Fruit fly (Drosophila melanogaster): ENCODE results near the gene CG3857.

Gene CG3857

dm6 chrX:1970575-1971325 is 30.9 kb upstream of the CG3857 start (continued):
- TF ChIP-seq bowl (GFP tag; IDR thresholded peaks at IDR 0.05) (no peak), Deaf1 (tag; optimal IDR thresholded peaks at IDR 0.05) (no peak), CG17186 (GFP tag; optimal IDR thresholded peaks at IDR 0.05) (no peak), CG6272 (GFP tag; IDR thresholded peaks at IDR 0.05) (no peak), crc (GFP tag; optimal IDR thresholded peaks at IDR 0.05) (no peak), nmo (GFP tag; optimal IDR thresholded peaks at IDR 0.05) (no peak), sens (GFP tag) (peak; percentile 68), ci (GFP tag; IDR thresholded peaks at IDR 0.05) (no peak), CG33213 (GFP tag; optimal IDR thresholded peaks at IDR 0.05) (no peak), CG14050 (GFP tag; IDR thresholded peaks at IDR 0.05) (no peak), NfI (GFP tag; optimal IDR thresholded peaks at IDR 0.05) (no peak), Blimp-1 (GFP tag; optimal IDR thresholded peaks at IDR 0.05) (peak; percentile 75), gcm (GFP tag; optimal IDR thresholded peaks at IDR 0.05) (no peak), nom (GFP tag; optimal IDR thresholded peaks at IDR 0.05) (no peak), CG9797 (GFP tag; optimal IDR thresholded peaks at IDR 0.05) (no peak), CG1832 (GFP tag; optimal IDR thresholded peaks at IDR 0.05) (peak; percentile 63), Sin3A (optimal IDR thresholded peaks at IDR 0.05) (no peak), shn (GFP tag; optimal IDR thresholded peaks at IDR 0.05) (no peak), cg (GFP tag; optimal IDR thresholded peaks at IDR 0.05) (peak; percentile 45), Dp (GFP tag; optimal IDR thresholded peaks at IDR 0.05) (no peak), dati (GFP tag; IDR thresholded peaks at IDR 0.05) (no peak), CG4617 (GFP tag; optimal IDR thresholded peaks at IDR 0.05; ENCODE audit: borderline replicate concordance) (no peak), CrebB (tag; optimal IDR thresholded peaks at IDR 0.05) (no peak), wdn (GFP tag; IDR thresholded peaks at IDR 0.05) (no peak), ATbp (GFP tag; optimal IDR thresholded peaks at IDR 0.05) (no peak), sisA (GFP tag; IDR thresholded peaks at IDR 0.05) (no peak), al (GFP tag; IDR thresholded peaks at IDR 0.05) (no peak), CG10267 (tag; optimal IDR thresholded peaks at IDR 0.05) (no peak), fu2 (GFP tag; optimal IDR thresholded peaks at IDR 0.05) (no peak), CG15269 (tag; optimal IDR thresholded peaks at IDR 0.05) (no peak), sd (tag; optimal IDR thresholded peaks at IDR 0.05) (peak; percentile 78), B-H2 (GFP tag; optimal IDR thresholded peaks at IDR 0.05) (no peak), CG11504 (tag; optimal IDR thresholded peaks at IDR 0.05) (no peak), CG13123 (GFP tag; optimal IDR thresholded peaks at IDR 0.05) (no peak), Pdp1 (GFP tag; optimal IDR thresholded peaks at IDR 0.05) (no peak), klu (GFP tag; IDR thresholded peaks at IDR 0.05) (no peak), E2f2 (GFP tag; IDR thresholded peaks at IDR 0.05) (no peak), hkb (optimal IDR thresholded peaks at IDR 0.05) (no peak), hkb (GFP tag; IDR thresholded peaks at IDR 0.05) (no peak), CG31441 (GFP tag; IDR thresholded peaks at IDR 0.05) (no peak), CG34224 (GFP tag; IDR thresholded peaks at IDR 0.05; ENCODE audit: partially characterized antibody) (no peak), az2 (GFP tag; optimal IDR thresholded peaks at IDR 0.05) (no peak), vfl (GFP tag; optimal IDR thresholded peaks at IDR 0.05) (no peak), ham (GFP tag; IDR thresholded peaks at IDR 0.05) (no peak), cas (GFP tag; IDR thresholded peaks at IDR 0.05) (no peak), CTCF (GFP tag; optimal IDR thresholded peaks at IDR 0.05) (no peak), CG31365 (tag; optimal IDR thresholded peaks at IDR 0.05) (no peak), Fer3 (tag; optimal IDR thresholded peaks at IDR 0.05) (no peak), otp (GFP tag; IDR thresholded peaks at IDR 0.05) (no peak), crp (GFP tag; optimal IDR thresholded peaks at IDR 0.05) (no peak), croc (GFP tag; conservative IDR thresholded peaks at IDR 0.05) (no peak), NC2β (GFP tag; optimal IDR thresholded peaks at IDR 0.05) (no peak)

Measured in whole organism, embryonic.